Fruit fly (Drosophila melanogaster): ENCODE measurements around the gene pps.
"Not testable (repeated sequence)": the region's sequence is repeated elsewhere in the genome, so short reads cannot be mapped to it uniquely, and the experiment has no call there.

Gene pps

DNA sequence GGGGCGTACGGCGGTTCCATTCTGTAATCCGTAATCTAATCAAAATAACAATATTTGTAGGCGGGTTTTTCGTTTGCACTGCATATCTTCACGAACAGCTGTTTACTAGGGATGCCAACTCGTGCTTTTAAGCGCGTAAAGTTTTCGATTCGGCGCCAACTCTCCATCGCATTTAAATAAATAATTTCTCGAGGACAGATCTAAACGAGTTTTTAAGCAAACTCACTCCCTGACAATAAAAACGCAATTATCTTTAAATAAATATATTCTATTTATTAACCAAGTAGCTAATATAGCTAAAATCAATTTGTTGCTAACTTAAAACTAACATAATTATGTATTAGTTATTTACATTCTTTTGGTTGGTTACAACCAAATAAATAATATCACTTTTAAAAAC is 51.6 kb downstream of the pps start, which contains the start of gene CG5608:
TSS of gene CG5608 (minus strand) at position 101 of the 400 bp plus-strand sequence.
- not testable (repeated sequence) for TF ChIP-seq CTCF, CG8478 (optimal IDR thresholded peaks at IDR 0.05)

DNA sequence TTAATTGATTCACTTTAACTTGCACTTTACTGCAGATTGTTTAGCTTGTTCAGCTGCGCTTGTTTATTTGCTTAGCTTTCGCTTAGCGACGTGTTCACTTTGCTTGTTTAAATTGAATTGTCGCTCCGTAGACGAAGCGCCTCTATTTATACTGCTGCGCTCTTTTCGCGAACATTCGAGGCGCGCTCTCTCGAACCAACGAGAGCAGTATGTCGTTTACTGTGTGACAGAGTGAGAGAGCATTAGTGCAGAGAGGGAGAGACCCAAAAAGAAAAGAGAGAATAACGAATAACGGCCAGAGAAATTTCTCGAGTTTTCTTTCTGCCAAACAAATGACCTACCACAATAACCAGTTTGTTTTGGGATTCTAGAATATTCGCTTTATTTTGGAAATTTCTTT is 54.0 kb downstream of the pps start, which contains the start of gene Hsp70Ba:
TSS of gene Hsp70Ba (minus strand) at position 102 of the 400 bp plus-strand sequence.
- not testable (repeated sequence) for TF ChIP-seq CG8478, CTCF (optimal IDR thresholded peaks at IDR 0.05)

Data from S2 (cell line).